Fruit fly (Drosophila melanogaster) whole organism, embryonic: ENCODE data around the gene CG4880.
A peak's percentile ranks its signal among the peaks of the same experiment; 100 is the strongest.

Experiments used
- Atf3 ChIP-seq: fragments of 200-800 bp; sonication (Bioruptor generic); optimal IDR thresholded peaks from 3 replicates; lab custom pipeline; 2016; ENCODE audit warnings: missing biosample characterization, missing genetic modification characterization
- Awh ChIP-seq: fragments of 200-800 bp; sonication (Bioruptor generic); IDR thresholded peaks from 2 replicates; pipeline ENCODE4, ENCODE4 v1.3.6; 2022; ENCODE audit warnings: missing biosample characterization, missing genetic modification characterization
- CG11093 ChIP-seq: fragments of 200-800 bp; sonication (Bioruptor generic); IDR thresholded peaks from 3 replicates; pipeline ENCODE4 v1.3.6; 2022; ENCODE audit warnings: missing biosample characterization, missing genetic modification characterization
- CG13894 ChIP-seq: fragments of 200-800 bp; sonication (Bioruptor generic); optimal IDR thresholded peaks from 3 replicates; lab custom pipeline; 2018; ENCODE audit warnings: missing biosample characterization, mild to moderate bottlenecking, missing genetic modification characterization, moderate library complexity
- CG15514 ChIP-seq: fragments of 200-800 bp; sonication (Bioruptor generic); optimal IDR thresholded peaks from 3 replicates; lab custom pipeline; 2017; ENCODE audit warnings: missing biosample characterization, missing genetic modification characterization, mild to moderate bottlenecking, moderate library complexity, missing genetic modification reagents
- CG17385 ChIP-seq: fragments of 200-800 bp; sonication (Bioruptor generic); optimal IDR thresholded peaks from 3 replicates; lab custom pipeline; 2018; ENCODE audit warnings: missing biosample characterization, mild to moderate bottlenecking, missing genetic modification characterization
- CG30020 ChIP-seq: fragments of 200-800 bp; optimal IDR thresholded peaks from 2 replicates; lab custom pipeline; 2019; ENCODE audit warnings: missing biosample characterization, mild to moderate bottlenecking, missing genetic modification characterization, moderate library complexity
- CG30403 ChIP-seq: fragments of 200-800 bp; sonication (Bioruptor generic); optimal IDR thresholded peaks from 3 replicates; lab custom pipeline; 2016; ENCODE audit warnings: missing biosample characterization, missing genetic modification characterization
- CG3163 ChIP-seq: fragments of 200-800 bp; sonication (Bioruptor generic); optimal IDR thresholded peaks from 3 replicates; lab custom pipeline; 2016; ENCODE audit warnings: missing biosample characterization, missing genetic modification characterization
- CG32767 ChIP-seq: fragments of 200-800 bp; sonication (Bioruptor generic); IDR thresholded peaks from 2 replicates; pipeline ENCODE4 v1.3.6; 2022; ENCODE audit warnings: missing biosample characterization, missing genetic modification characterization
- CG34376 ChIP-seq: fragments of 200-800 bp; sonication (Bioruptor generic); optimal IDR thresholded peaks from 2 replicates; lab custom pipeline; 2018; ENCODE audit warnings: missing biosample characterization, mild to moderate bottlenecking, missing genetic modification characterization
- CG7271 ChIP-seq: fragments of 200-800 bp; sonication (Bioruptor generic); optimal IDR thresholded peaks from 2 replicates; lab custom pipeline; 2018; ENCODE audit warnings: missing biosample characterization, mild to moderate bottlenecking, missing genetic modification characterization, moderate library complexity
- CG7963 ChIP-seq: fragments of 200-800 bp; sonication (Bioruptor generic); IDR thresholded peaks from 3 replicates; pipeline ENCODE4 v1.3.6; 2022; ENCODE audit warnings: missing biosample characterization, missing genetic modification characterization; ENCODE audit not compliant: partially characterized antibody
- CG9817 ChIP-seq: fragments of 200-800 bp; sonication (Bioruptor generic); optimal IDR thresholded peaks from 2 replicates; lab custom pipeline; 2018; ENCODE audit warnings: missing biosample characterization, mild to moderate bottlenecking, missing genetic modification characterization, moderate library complexity
- D ChIP-seq, 2 experiments: fragments of 200-800 bp in 1 of 2; fragments of >200 bp in 1 of 2; sonication (Bioruptor generic) in 1 of 2; optimal IDR thresholded peaks; 2 replicates in 1 of 2; 3 replicates in 1 of 2; lab custom pipeline; 2017; ENCODE audit warnings: mild to moderate bottlenecking in 1 of 2, missing biosample characterization in 1 of 2, missing genetic modification characterization in 1 of 2, missing genetic modification reagents in 1 of 2
- D19B ChIP-seq: fragments of 200-800 bp; sonication (Bioruptor generic); optimal IDR thresholded peaks from 2 replicates; lab custom pipeline; 2017; ENCODE audit warnings: missing biosample characterization, mild to moderate bottlenecking, missing genetic modification characterization
- Eip74EF ChIP-seq, 2 experiments: fragments of 200-800 bp in 1 of 2; fragments of >200 bp in 1 of 2; sonication (Bioruptor generic) in 1 of 2; optimal IDR thresholded peaks; 2 replicates each; lab custom pipeline; 2017 to 2019; ENCODE audit warnings: missing biosample characterization in 2 of 2, missing genetic modification characterization in 2 of 2, mild to moderate bottlenecking in 1 of 2, moderate library complexity in 1 of 2
- Fer2 ChIP-seq: fragments of 200-800 bp; sonication (Bioruptor generic); optimal IDR thresholded peaks from 2 replicates; lab custom pipeline; 2018; ENCODE audit warnings: missing biosample characterization, mild to moderate bottlenecking, missing genetic modification characterization, moderate library complexity
- Lhr ChIP-seq: fragments of 200-800 bp; sonication (Bioruptor generic); optimal IDR thresholded peaks from 3 replicates; lab custom pipeline; 2017; ENCODE audit warnings: mild to moderate bottlenecking, missing biosample characterization, missing genetic modification reagents, missing genetic modification characterization
- MBD-R2 ChIP-seq: fragments of 200-800 bp; sonication (Bioruptor generic); IDR thresholded peaks from 2 replicates; pipeline ENCODE4 v1.3.6; 2022; ENCODE audit warnings: missing biosample characterization, missing genetic modification characterization
- NFAT ChIP-seq: fragments of 200-800 bp; sonication (Bioruptor generic); IDR thresholded peaks from 2 replicates; pipeline ENCODE4 v1.3.6; 2022; ENCODE audit warnings: missing biosample characterization, missing genetic modification characterization
- Nf-YB ChIP-seq: fragments of 200-800 bp; sonication (Bioruptor generic); optimal IDR thresholded peaks from 3 replicates; lab custom pipeline; 2019; ENCODE audit warnings: missing biosample characterization, mild to moderate bottlenecking, missing genetic modification characterization, moderate library complexity
- Taf1 ChIP-seq: fragments of 200-800 bp; sonication (Bioruptor generic); IDR thresholded peaks from 2 replicates; pipeline ENCODE4 v1.3.6; 2022; ENCODE audit warnings: missing biosample characterization, missing genetic modification characterization
- Usf ChIP-seq: fragments of 200-800 bp; sonication (Bioruptor generic); optimal IDR thresholded peaks from 2 replicates; lab custom pipeline; 2017; ENCODE audit warnings: missing genotype, missing biosample characterization, missing genetic modification characterization
- Xbp1 ChIP-seq: fragments of 200-800 bp; sonication (Bioruptor generic); optimal IDR thresholded peaks from 3 replicates; lab custom pipeline; 2016; ENCODE audit warnings: missing biosample characterization, mild to moderate bottlenecking, missing genetic modification characterization
- chinmo ChIP-seq: fragments of 200-800 bp; sonication (Bioruptor generic); IDR thresholded peaks from 4 replicates; pipeline ENCODE4 v1.3.6; 2022; ENCODE audit warnings: missing biosample characterization, missing genetic modification characterization; ENCODE audit not compliant: partially characterized antibody
- hb ChIP-seq: fragments of 200-800 bp; sonication (Bioruptor generic); IDR thresholded peaks from 3 replicates; pipeline ENCODE4 v1.3.6; 2022; ENCODE audit warnings: missing biosample characterization, missing genetic modification characterization; ENCODE audit not compliant: partially characterized antibody
- inv ChIP-seq: fragments of 200-800 bp; sonication (Bioruptor generic); IDR thresholded peaks from 2 replicates; pipeline ENCODE4 v1.3.6; 2022; ENCODE audit warnings: missing biosample characterization, missing genetic modification characterization; ENCODE audit not compliant: partially characterized antibody
- nom ChIP-seq: fragments of 200-800 bp; sonication (Bioruptor generic); optimal IDR thresholded peaks from 2 replicates; lab custom pipeline; 2017; ENCODE audit warnings: missing biosample characterization, missing genetic modification characterization, mild to moderate bottlenecking, moderate library complexity, missing genetic modification reagents
- phol ChIP-seq: fragments of 200-800 bp; sonication (Bioruptor generic); optimal IDR thresholded peaks from 3 replicates; lab custom pipeline; 2018; ENCODE audit warnings: missing biosample characterization, mild to moderate bottlenecking, missing genetic modification characterization, moderate library complexity
- pros ChIP-seq: fragments of 200-800 bp; sonication (Bioruptor generic); optimal IDR thresholded peaks from 3 replicates; lab custom pipeline; 2019; ENCODE audit warnings: missing biosample characterization, mild to moderate bottlenecking, missing genetic modification characterization, moderate library complexity
- rib ChIP-seq: fragments of 200-800 bp; sonication (Bioruptor generic); IDR thresholded peaks from 2 replicates; pipeline ENCODE4 v1.3.6; 2022; ENCODE audit warnings: missing biosample characterization, missing genetic modification characterization
- ro ChIP-seq: fragments of 200-800 bp; sonication (Bioruptor generic); IDR thresholded peaks from 2 replicates; pipeline ENCODE4 v1.3.6; 2022; ENCODE audit warnings: missing biosample characterization, missing genetic modification characterization
- sd ChIP-seq: fragments of 200-800 bp; sonication (Bioruptor generic); optimal IDR thresholded peaks from 3 replicates; lab custom pipeline; 2018; ENCODE audit warnings: missing biosample characterization, mild to moderate bottlenecking, missing genetic modification characterization, moderate library complexity
- slbo ChIP-seq: fragments of 200-800 bp; sonication (Bioruptor generic); IDR thresholded peaks from 2 replicates; pipeline ENCODE4 v1.3.6; 2022; ENCODE audit warnings: missing biosample characterization, missing genetic modification characterization
- so ChIP-seq: fragments of 200-800 bp; sonication (Bioruptor generic); IDR thresholded peaks from 3 replicates; pipeline ENCODE4 v1.3.6; 2022; ENCODE audit warnings: missing biosample characterization, missing genetic modification characterization
- sug ChIP-seq: fragments of 200-800 bp; optimal IDR thresholded peaks from 2 replicates; lab custom pipeline; 2019; ENCODE audit warnings: missing biosample characterization, mild to moderate bottlenecking, missing genetic modification characterization, moderate library complexity
- tll ChIP-seq, 2 experiments: fragments of 200-800 bp in 1 of 2; fragments of >200 bp in 1 of 2; sonication (Bioruptor generic) in 1 of 2; optimal IDR thresholded peaks; 2 replicates each; lab custom pipeline; 2017 to 2019; ENCODE audit warnings: missing biosample characterization in 2 of 2, missing genetic modification characterization in 2 of 2, mild to moderate bottlenecking in 1 of 2, moderate library complexity in 1 of 2
- trem ChIP-seq: fragments of 200-800 bp; optimal IDR thresholded peaks from 3 replicates; lab custom pipeline; 2019; ENCODE audit warnings: missing biosample characterization, mild to moderate bottlenecking, missing genetic modification characterization, moderate library complexity
- ttk ChIP-seq: fragments of 200-800 bp; sonication (Bioruptor generic); IDR thresholded peaks from 2 replicates; pipeline ENCODE4 v2.1.2; 2022; ENCODE audit warnings: missing biosample characterization, missing genetic modification characterization
- twi ChIP-seq: fragments of 200-800 bp; optimal IDR thresholded peaks from 2 replicates; lab custom pipeline; 2019; ENCODE audit warnings: missing biosample characterization, mild to moderate bottlenecking, missing genetic modification characterization, moderate library complexity
- zen2 ChIP-seq: fragments of 200-800 bp; sonication (Bioruptor generic); IDR thresholded peaks from 3 replicates; pipeline ENCODE4 v1.3.6; 2022; ENCODE audit warnings: missing biosample characterization, missing genetic modification characterization; ENCODE audit not compliant: partially characterized antibody

Gene CG4880

dm6 chrX:16909297-16909696 lies 22.7 kb downstream of the CG4880 start (continued):
- TF ChIP-seq rib (GFP tag; lab: Robert Waterston, UW) (0 out of 2 replicates have a peak, but pooled peaks have one; percentile 47), CG34376 (GFP tag; lab: Kevin White, UChicago) (no peak), nom (GFP tag; lab: Kevin White, UChicago) (no peak), hb (GFP tag; lab: Robert Waterston, UW) (no peak), CG7271 (tag; lab: Kevin White, UChicago) (no peak), twi (tag; lab: Kevin White, UChicago) (no peak), Atf3 (GFP tag; lab: Kevin White, UChicago) (no peak)
- TF ChIP-seq, all 482 proteins: peak for 10

dm6 chrX:16909886-16910285 lies 23.3 kb downstream of the CG4880 start:
- TF ChIP-seq CG17385 (GFP tag; lab: Kevin White, UChicago) (no peak), Eip74EF (GFP tag; optimal IDR thresholded peaks at IDR 0.05; lab: Kevin White, UChicago) (no peak), D19B (GFP tag; lab: Kevin White, UChicago) (peak; percentile 48), CG13894 (peak; percentile 98), Lhr (GFP tag; lab: Kevin White, UChicago) (no peak), MBD-R2 (GFP tag; lab: Robert Waterston, UW) (no peak), phol (no peak), tll (GFP tag; optimal IDR thresholded peaks at IDR 0.05; lab: Kevin White, UChicago) (no peak), sd (peak; percentile 97), Usf (GFP tag; lab: Kevin White, UChicago) (no peak), CG32767 (no peak), NFAT (no peak), CG30020 (tag; lab: Kevin White, UChicago) (no peak), CG11093 (GFP tag; lab: Robert Waterston, UW) (no peak), chinmo (GFP tag; lab: Robert Waterston, UW) (0 out of 4 replicates have a peak, but pooled peaks have one; percentile 29), Taf1 (GFP tag; lab: Robert Waterston, UW) (no peak), ro (GFP tag; lab: Robert Waterston, UW) (no peak)
- TF ChIP-seq, all 482 proteins: peak for 4

DNA sequence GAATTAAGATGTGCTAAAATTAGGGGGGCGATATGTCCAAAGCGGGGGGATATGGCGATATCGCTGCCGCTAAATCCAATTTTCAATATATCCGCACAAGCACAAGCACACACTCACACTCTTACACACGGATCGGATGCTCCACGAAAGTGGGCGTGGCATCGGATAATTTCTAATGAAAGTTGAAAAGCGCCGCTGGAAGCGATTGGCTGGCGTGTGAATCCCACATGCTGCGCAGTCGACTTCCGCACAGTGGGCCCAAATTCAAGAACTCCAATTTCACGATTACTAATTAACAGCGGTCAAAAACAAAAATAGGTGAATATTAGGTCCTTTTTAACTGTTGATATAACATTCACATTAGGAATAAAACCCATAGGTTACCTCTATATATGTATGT lies 25.3 kb downstream of the CG4880 start:
- peak; percentile 60 for TF ChIP-seq Nf-YB (GFP tag; lab: Kevin White, UChicago)
- TF ChIP-seq sd: no peak
- TF ChIP-seq chinmo (GFP tag; lab: Robert Waterston, UW): 0 out of 4 replicates have a peak, but pooled peaks have one; percentile 37
- TF ChIP-seq CG30020 (tag; lab: Kevin White, UChicago): no peak
- TF ChIP-seq ttk (GFP tag; lab: Robert Waterston, UW): no peak
- no peak for TF ChIP-seq CG7963 (GFP tag; lab: Robert Waterston, UW)
- no peak for TF ChIP-seq pros (GFP tag; lab: Kevin White, UChicago)
- TF ChIP-seq sug (tag; lab: Kevin White, UChicago): no peak
- no peak for TF ChIP-seq zen2 (GFP tag; lab: Robert Waterston, UW)
- no peak for TF ChIP-seq Xbp1 (GFP tag; lab: Kevin White, UChicago)

dm6 chrX:16912965-16913755 lies 26.5 kb downstream of the CG4880 start, which contains the start of gene CG4928:
Gene CG4928, plus strand, starts transcription at chrX:16913180.
- TF ChIP-seq nom (GFP tag; lab: Kevin White, UChicago) (peak; percentile 0), CG13894 (peak; percentile 46), so (GFP tag; lab: Robert Waterston, UW) (0 out of 3 replicates have a peak, but pooled peaks have one; percentile 22), D (optimal IDR thresholded peaks at IDR 0.05; lab: Kevin White, UChicago) (no peak), D (GFP tag; optimal IDR thresholded peaks at IDR 0.05; lab: Kevin White, UChicago) (no peak), inv (GFP tag; lab: Robert Waterston, UW) (no peak), CG3163 (GFP tag; lab: Kevin White, UChicago) (peak; percentile 14), CG9817 (tag; lab: Kevin White, UChicago) (no peak), CG30403 (no peak), slbo (GFP tag; lab: Robert Waterston, UW) (peak; percentile 45; the same call in 1 of the 2 replicates), Awh (GFP tag; lab: Robert Waterston, UW) (0 out of 2 replicates have a peak, but pooled peaks have one; percentile 19), trem (tag; lab: Kevin White, UChicago) (no peak), CG15514 (peak; percentile 5), Fer2 (tag; lab: Kevin White, UChicago) (no peak)
